Worm (Caenorhabditis elegans) whole organism, L4 larva: ENCODE measurements around the gene T20B3.1.

ENCODE experiments used
- D1046.2 ChIP-seq: fragments of 200-800 bp; sonication (Bioruptor generic); IDR thresholded peaks from 2 replicates; pipeline ENCODE4 v1.3.6; 2022; ENCODE audit warnings: missing genetic modification characterization, missing compliant biosample characterization
- F10B5.3 ChIP-seq: sonication (generic microtip); optimal IDR thresholded peaks from 2 replicates; lab custom pipeline; 2016; ENCODE audit warnings: mild to moderate bottlenecking, missing genetic modification characterization, missing compliant biosample characterization
- F49E8.2 ChIP-seq: sonication (generic microtip); optimal IDR thresholded peaks from 2 replicates; lab custom pipeline; 2016; ENCODE audit warnings: missing compliant biosample characterization, mild to moderate bottlenecking, missing genetic modification characterization, borderline replicate concordance
- T26A8.4 ChIP-seq: fragments of 200-800 bp; sonication (Bioruptor generic); IDR thresholded peaks from 2 replicates; pipeline ENCODE4 v1.3.6; 2022; ENCODE audit warnings: missing genetic modification characterization, missing compliant biosample characterization
- Y5F2A.4 ChIP-seq: fragments of 200-800 bp; sonication (Bioruptor generic); optimal IDR thresholded peaks from 2 replicates; lab custom pipeline; 2018; ENCODE audit warnings: mild to moderate bottlenecking, missing genetic modification characterization, missing compliant biosample characterization
- ZK337.2 ChIP-seq: fragments of 200-800 bp; sonication (Bioruptor generic); IDR thresholded peaks from 2 replicates; pipeline ENCODE4 v1.3.6; 2022; ENCODE audit warnings: missing genetic modification reagents, missing genetic modification characterization, missing compliant biosample characterization
- ZK546.5 ChIP-seq, 2 experiments: sonication (generic microtip); optimal IDR thresholded peaks; 2 replicates each; lab custom pipeline; 2017; ENCODE audit warnings: missing biosample characterization in 2 of 2, missing genetic modification characterization in 2 of 2
- aha-1 ChIP-seq: fragments of 150-350 bp; peaks from one replicate; lab custom pipeline; 2014; ENCODE audit warnings: missing biosample characterization, missing genetic modification characterization
- ceh-20 ChIP-seq: fragments of 200-800 bp; sonication (Bioruptor generic); IDR thresholded peaks from 2 replicates; pipeline ENCODE4 v1.3.6; 2022; ENCODE audit warnings: missing genetic modification reagents, missing genetic modification characterization, missing compliant biosample characterization
- ceh-28 ChIP-seq: fragments of 150-350 bp; optimal IDR thresholded peaks from 2 replicates; lab custom pipeline; 2014; ENCODE audit warnings: missing biosample characterization, missing genetic modification reagents, missing genetic modification characterization
- ceh-44 ChIP-seq: fragments of 200-800 bp; sonication (Bioruptor generic); IDR thresholded peaks from 2 replicates; pipeline ENCODE4 v1.3.6; 2022; ENCODE audit warnings: missing genetic modification reagents, missing genetic modification characterization, missing compliant biosample characterization
- ceh-82 ChIP-seq: sonication (generic microtip); optimal IDR thresholded peaks from 2 replicates; lab custom pipeline; 2017; ENCODE audit warnings: missing biosample characterization, missing genetic modification characterization
- cey-2 ChIP-seq: sonication (generic microtip); optimal IDR thresholded peaks from 3 replicates; lab custom pipeline; 2017; ENCODE audit warnings: missing genetic modification characterization, mild to moderate bottlenecking, missing compliant biosample characterization, antibody characterized with exemption, borderline replicate concordance; ENCODE audit not compliant: insufficient read depth
- daf-16 ChIP-seq, 3 experiments: sonication (generic microtip); optimal IDR thresholded peaks; 2 replicates each; lab custom pipeline; 2016 to 2017; ENCODE audit warnings: missing genetic modification characterization in 3 of 3, missing genetic modification reagents in 3 of 3, mild to moderate bottlenecking in 2 of 3, missing compliant biosample characterization in 2 of 3, missing biosample characterization in 1 of 3, moderate library complexity in 1 of 3
- dmd-8 ChIP-seq: fragments of 200-800 bp; sonication (Bioruptor generic); IDR thresholded peaks from 2 replicates; pipeline ENCODE4 v1.3.6; 2022; ENCODE audit warnings: missing genetic modification characterization, missing compliant biosample characterization
- duxl-1 ChIP-seq: sonication (generic microtip); optimal IDR thresholded peaks from 2 replicates; lab custom pipeline; 2016; ENCODE audit warnings: mild to moderate bottlenecking, missing genetic modification characterization, moderate library complexity, missing compliant biosample characterization; ENCODE audit not compliant: poor library complexity
- dve-1 ChIP-seq: sonication (generic microtip); optimal IDR thresholded peaks from 2 replicates; lab custom pipeline; 2017; ENCODE audit warnings: antibody characterized with exemption, mild to moderate bottlenecking, missing genetic modification characterization, missing compliant biosample characterization; ENCODE audit not compliant: insufficient read depth
- fos-1 ChIP-seq: fragments of 150-350 bp; optimal IDR thresholded peaks from 2 replicates; lab custom pipeline; 2014; ENCODE audit warnings: missing biosample characterization, missing genetic modification characterization
- hif-1 ChIP-seq, 2 experiments: sonication (generic microtip); optimal IDR thresholded peaks; 2 replicates each; lab custom pipeline; 2016 to 2017; ENCODE audit warnings: missing compliant biosample characterization in 2 of 2, missing genetic modification characterization in 2 of 2, missing genetic modification reagents in 2 of 2, missing genotype in 2 of 2, mild to moderate bottlenecking in 1 of 2
- hlh-11 ChIP-seq: fragments of 200-800 bp; sonication (Bioruptor generic); optimal IDR thresholded peaks from 2 replicates; lab custom pipeline; 2018; ENCODE audit warnings: mild to moderate bottlenecking, missing genetic modification characterization, missing compliant biosample characterization
- hmg-1.1 ChIP-seq: fragments of 200-800 bp; sonication (Bioruptor generic); IDR thresholded peaks from 2 replicates; pipeline ENCODE4 v1.3.6; 2022; ENCODE audit warnings: missing genetic modification reagents, missing genetic modification characterization, missing compliant biosample characterization
- jun-1 ChIP-seq: fragments of 150-350 bp; optimal IDR thresholded peaks from 2 replicates; lab custom pipeline; 2014; ENCODE audit warnings: missing biosample characterization, missing genetic modification reagents, missing genetic modification characterization
- lin-29 ChIP-seq: fragments of 200-800 bp; sonication (Bioruptor generic); IDR thresholded peaks from 2 replicates; pipeline ENCODE4 v1.3.6; 2022; ENCODE audit warnings: missing genetic modification reagents, missing genetic modification characterization, missing compliant biosample characterization
- lin-38 ChIP-seq: fragments of 200-800 bp; sonication (Bioruptor generic); IDR thresholded peaks from 2 replicates; pipeline ENCODE4 v1.3.6; 2022; ENCODE audit warnings: missing genetic modification reagents, missing genetic modification characterization, missing compliant biosample characterization
- mdl-1 ChIP-seq, 2 experiments: fragments of 150-350 bp in 1 of 2; sonication (generic microtip) in 1 of 2; optimal IDR thresholded peaks; 2 replicates each; lab custom pipeline; 2014 to 2017; ENCODE audit warnings: missing biosample characterization in 2 of 2, missing genetic modification characterization in 2 of 2
- nhr-111 ChIP-seq: fragments of 200-800 bp; sonication (Bioruptor generic); optimal IDR thresholded peaks from 2 replicates; lab custom pipeline; 2018; ENCODE audit warnings: mild to moderate bottlenecking, missing genetic modification characterization, missing compliant biosample characterization
- nhr-28 ChIP-seq: fragments of 150-350 bp; optimal IDR thresholded peaks from 2 replicates; lab custom pipeline; 2014; ENCODE audit warnings: missing biosample characterization, missing genetic modification characterization
- nhr-77 ChIP-seq: fragments of 150-350 bp; optimal IDR thresholded peaks from 2 replicates; lab custom pipeline; 2014; ENCODE audit warnings: missing biosample characterization, missing genetic modification characterization
- rbr-2 ChIP-seq: sonication (generic microtip); optimal IDR thresholded peaks from 2 replicates; lab custom pipeline; 2016; ENCODE audit warnings: missing genotype, missing genetic modification characterization, missing compliant biosample characterization
- snpc-1.2 ChIP-seq: fragments of 200-800 bp; sonication (Bioruptor generic); IDR thresholded peaks from 2 replicates; pipeline ENCODE4 v1.3.6; 2022; ENCODE audit warnings: missing genetic modification reagents, missing genetic modification characterization, missing compliant biosample characterization
- spr-3 ChIP-seq: fragments of 200-800 bp; sonication (Bioruptor generic); optimal IDR thresholded peaks from 2 replicates; lab custom pipeline; 2018; ENCODE audit warnings: mild to moderate bottlenecking, missing genetic modification characterization, missing compliant biosample characterization
- tra-1 ChIP-seq: fragments of 200-800 bp; sonication (Bioruptor generic); IDR thresholded peaks from 2 replicates; pipeline ENCODE4 v1.3.6; 2022; ENCODE audit warnings: missing genetic modification reagents, missing genetic modification characterization, missing compliant biosample characterization
- unc-130 ChIP-seq: sonication (generic microtip); optimal IDR thresholded peaks from 2 replicates; lab custom pipeline; 2016; ENCODE audit warnings: missing genetic modification reagents, missing genetic modification characterization, missing compliant biosample characterization
- unc-62 ChIP-seq, 3 experiments: fragments of 150-350 bp in 1 of 3; sonication (generic microtip); optimal IDR thresholded peaks in 2 of 3; peaks in 1 of 3; 1 replicate in 1 of 3; 2 replicates in 2 of 3; lab custom pipeline; 2014 to 2017; ENCODE audit warnings: missing biosample characterization in 3 of 3, missing genetic modification characterization in 3 of 3, missing genetic modification reagents in 3 of 3, missing genotype in 1 of 3
- vab-7 ChIP-seq: fragments of 200-800 bp; sonication (Bioruptor generic); IDR thresholded peaks from 2 replicates; pipeline ENCODE4 v1.3.6; 2022; ENCODE audit warnings: missing genetic modification reagents, missing genetic modification characterization, missing compliant biosample characterization
- zfp-2 ChIP-seq: sonication (generic microtip); optimal IDR thresholded peaks from 2 replicates; lab custom pipeline; 2016; ENCODE audit warnings: mild to moderate bottlenecking, missing genetic modification characterization, missing compliant biosample characterization
- zfp-3 ChIP-seq: fragments of 200-800 bp; sonication (Bioruptor generic); conservative IDR thresholded peaks from 2 replicates; pipeline ENCODE4 v1.3.6; 2022; ENCODE audit warnings: missing genetic modification reagents, missing genetic modification characterization, missing compliant biosample characterization
- ztf-7 ChIP-seq: fragments of 150-350 bp; optimal IDR thresholded peaks from 2 replicates; lab custom pipeline; 2014; ENCODE audit warnings: missing biosample characterization, missing genetic modification characterization

Gene T20B3.1

DNA sequence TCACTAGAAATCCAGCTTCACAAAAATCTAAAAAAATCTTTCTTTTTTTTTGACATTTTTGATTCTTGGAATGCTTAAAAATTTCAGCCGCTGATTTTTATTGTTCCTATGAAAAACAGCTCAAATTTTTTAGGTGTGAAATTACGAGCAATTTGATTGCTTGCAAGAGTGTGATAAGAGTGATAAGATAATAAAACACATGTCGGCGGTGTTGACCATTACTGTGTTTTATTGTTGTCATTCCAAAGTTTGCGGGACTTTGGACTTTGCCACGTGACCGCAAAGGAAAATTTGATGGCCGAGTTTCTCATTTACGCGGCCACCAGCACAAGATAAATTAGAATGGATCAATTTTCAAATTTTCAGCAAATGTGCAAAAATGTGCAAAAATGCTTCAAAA is 1.3 kb downstream of the T20B3.1 start (continued):
- TF ChIP-seq ZK546.5 (tag; optimal IDR thresholded peaks at IDR 0.05; lab: Kevin White, UChicago): no peak
- no peak for TF ChIP-seq T26A8.4 (GFP tag; lab: Robert Waterston, UW)
- peak; percentile 69 for TF ChIP-seq hlh-11 (tag; lab: Kevin White, UChicago)
- peak; percentile 2 for TF ChIP-seq nhr-77

DNA sequence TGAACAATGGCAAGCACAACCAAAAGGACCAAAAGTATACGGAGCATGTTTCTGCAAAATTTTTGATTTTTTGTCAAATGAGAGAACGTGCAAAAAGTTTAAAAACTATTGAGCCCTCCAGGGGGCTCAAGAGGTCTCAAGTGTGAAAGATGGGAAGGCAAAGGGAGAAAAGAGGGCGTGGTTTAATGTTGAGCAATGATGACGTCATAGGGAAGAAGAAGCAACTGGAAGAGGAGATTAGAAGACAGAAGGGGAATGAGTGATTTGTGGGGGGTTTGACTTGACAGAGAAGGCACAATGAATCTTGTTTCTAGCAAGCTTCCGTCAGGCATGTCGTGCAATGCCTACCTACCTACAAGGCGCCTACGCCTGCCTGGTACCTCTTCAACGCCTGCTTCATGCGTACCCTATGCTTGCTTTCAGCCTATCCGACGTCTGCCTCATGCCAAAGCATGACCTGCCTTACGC is 5.9 kb downstream of the T20B3.1 start, which contains the start of gene T20B3.14:
TSS of gene T20B3.14 (minus strand) at position 51 of the 468 bp plus-strand sequence.
- TF ChIP-seq vab-7: no peak
- peak; percentile 63 for TF ChIP-seq aha-1 (tag; lab: Kevin White, UChicago)
- no peak for TF ChIP-seq jun-1 (tag; lab: Kevin White, UChicago)
- TF ChIP-seq hif-1 (tag; optimal IDR thresholded peaks at IDR 0.05; lab: Kevin White, UChicago): peak in 1 of 2 experiments; percentile 35
- TF ChIP-seq F49E8.2 (tag; lab: Kevin White, UChicago): no peak
- TF ChIP-seq tra-1: no peak
- TF ChIP-seq ceh-82 (tag; lab: Kevin White, UChicago): no peak
- TF ChIP-seq spr-3 (GFP tag; lab: Kevin White, UChicago): no peak
- no peak for TF ChIP-seq Y5F2A.4 (GFP tag; lab: Kevin White, UChicago)
- no peak for TF ChIP-seq zfp-3 (GFP tag; lab: Robert Waterston, UW)
- TF ChIP-seq zfp-2: no peak
- no peak for TF ChIP-seq nhr-111 (GFP tag; lab: Kevin White, UChicago)
- TF ChIP-seq dve-1 (tag; lab: Kevin White, UChicago): no peak
- no peak for TF ChIP-seq ZK337.2
- TF ChIP-seq ztf-7 (tag; lab: Kevin White, UChicago): no peak
- no peak for TF ChIP-seq unc-130 (GFP tag; lab: Kevin White, UChicago)
- no peak for TF ChIP-seq snpc-1.2
- TF ChIP-seq ceh-20 (GFP tag; lab: Robert Waterston, UW): 0 out of 2 replicates have a peak, but pooled peaks have one; percentile 46
- no peak for TF ChIP-seq lin-29 (GFP tag; lab: Robert Waterston, UW)
- peak in 1 of 2 experiments; percentile 71 for TF ChIP-seq unc-62 (GFP tag; optimal IDR thresholded peaks at IDR 0.05 in 1 of 2; lab: Kevin White, UChicago)
- no peak for TF ChIP-seq unc-62 (tag; optimal IDR thresholded peaks at IDR 0.05; lab: Kevin White, UChicago)
- no peak for TF ChIP-seq duxl-1

DNA sequence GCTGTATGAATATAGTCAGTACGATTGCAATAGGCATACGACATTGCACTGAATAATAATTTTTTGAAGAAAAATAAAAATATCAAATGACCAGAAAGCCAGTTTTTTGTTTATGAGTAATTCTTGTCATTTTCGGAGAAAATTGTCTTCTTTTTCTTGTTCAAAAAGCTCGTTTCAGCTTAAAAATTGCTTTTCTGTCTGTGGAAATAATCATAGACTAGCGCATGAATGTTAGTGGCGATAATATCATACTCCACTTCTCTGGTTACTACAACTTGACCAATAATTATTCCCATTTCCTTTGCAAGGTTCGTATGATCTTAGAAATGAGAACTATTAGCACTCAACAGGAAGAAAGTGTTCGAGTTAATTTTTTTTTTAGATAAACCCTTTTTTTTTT is 12.1 kb downstream of the T20B3.1 start, which contains the start of gene srh-216:
TSS of gene srh-216 (minus strand) at position 101 of the 400 bp plus-strand sequence.
- TF ChIP-seq jun-1 (tag; lab: Kevin White, UChicago): no peak
- TF ChIP-seq D1046.2 (GFP tag; lab: Robert Waterston, UW): no peak
- no peak for TF ChIP-seq snpc-1.2
- TF ChIP-seq F10B5.3 (tag; lab: Kevin White, UChicago): no peak
- no peak for TF ChIP-seq dve-1 (tag; lab: Kevin White, UChicago)
- TF ChIP-seq hlh-11 (tag; lab: Kevin White, UChicago): no peak
- no peak for TF ChIP-seq nhr-28 (tag; lab: Kevin White, UChicago)
- TF ChIP-seq mdl-1 (tag; optimal IDR thresholded peaks at IDR 0.05; lab: Kevin White, UChicago): no peak
- TF ChIP-seq hmg-1.1 (GFP tag; lab: Robert Waterston, UW): no peak
- TF ChIP-seq lin-38 (GFP tag; lab: Robert Waterston, UW): no peak
- no peak for TF ChIP-seq fos-1 (tag; lab: Kevin White, UChicago)
- no peak for TF ChIP-seq dmd-8 (GFP tag; lab: Robert Waterston, UW)
- no peak for TF ChIP-seq cey-2 (tag; lab: Kevin White, UChicago)
- no peak for TF ChIP-seq daf-16 (GFP tag; optimal IDR thresholded peaks at IDR 0.05; lab: Kevin White, UChicago)
- no peak for TF ChIP-seq daf-16 (tag; optimal IDR thresholded peaks at IDR 0.05; lab: Kevin White, UChicago)
- no peak for TF ChIP-seq ceh-44
- no peak for TF ChIP-seq rbr-2 (tag; lab: Kevin White, UChicago)
- no peak for TF ChIP-seq ceh-28 (tag; lab: Kevin White, UChicago)
- no peak for TF ChIP-seq zfp-3 (GFP tag; lab: Robert Waterston, UW)
